Fruit fly (Drosophila melanogaster): ENCODE measurements around the gene RpS6.

dm6 chrX:7935798-7936572, 34.9 kb upstream of the RpS6 start, which contains the start of gene Ubr3:
- TF ChIP-seq fru (GFP tag; optimal IDR thresholded peaks at IDR 0.05) (peak; percentile 27), pan (optimal IDR thresholded peaks at IDR 0.05) (no peak), psq (GFP tag; optimal IDR thresholded peaks at IDR 0.05) (peak; percentile 27), dmrt93B (GFP tag; optimal IDR thresholded peaks at IDR 0.05) (no peak), br (GFP tag; optimal IDR thresholded peaks at IDR 0.05) (no peak), Hr78 (GFP tag; optimal IDR thresholded peaks at IDR 0.05) (no peak), Sp1 (GFP tag; optimal IDR thresholded peaks at IDR 0.05) (peak; percentile 10), h (GFP tag; optimal IDR thresholded peaks at IDR 0.05) (peak; percentile 59)
